Worm (Caenorhabditis elegans): ENCODE results near the gene ssp-34.
A peak's percentile ranks its signal among the peaks of the same experiment; 100 is the strongest.

ssp-34 gene

DNA sequence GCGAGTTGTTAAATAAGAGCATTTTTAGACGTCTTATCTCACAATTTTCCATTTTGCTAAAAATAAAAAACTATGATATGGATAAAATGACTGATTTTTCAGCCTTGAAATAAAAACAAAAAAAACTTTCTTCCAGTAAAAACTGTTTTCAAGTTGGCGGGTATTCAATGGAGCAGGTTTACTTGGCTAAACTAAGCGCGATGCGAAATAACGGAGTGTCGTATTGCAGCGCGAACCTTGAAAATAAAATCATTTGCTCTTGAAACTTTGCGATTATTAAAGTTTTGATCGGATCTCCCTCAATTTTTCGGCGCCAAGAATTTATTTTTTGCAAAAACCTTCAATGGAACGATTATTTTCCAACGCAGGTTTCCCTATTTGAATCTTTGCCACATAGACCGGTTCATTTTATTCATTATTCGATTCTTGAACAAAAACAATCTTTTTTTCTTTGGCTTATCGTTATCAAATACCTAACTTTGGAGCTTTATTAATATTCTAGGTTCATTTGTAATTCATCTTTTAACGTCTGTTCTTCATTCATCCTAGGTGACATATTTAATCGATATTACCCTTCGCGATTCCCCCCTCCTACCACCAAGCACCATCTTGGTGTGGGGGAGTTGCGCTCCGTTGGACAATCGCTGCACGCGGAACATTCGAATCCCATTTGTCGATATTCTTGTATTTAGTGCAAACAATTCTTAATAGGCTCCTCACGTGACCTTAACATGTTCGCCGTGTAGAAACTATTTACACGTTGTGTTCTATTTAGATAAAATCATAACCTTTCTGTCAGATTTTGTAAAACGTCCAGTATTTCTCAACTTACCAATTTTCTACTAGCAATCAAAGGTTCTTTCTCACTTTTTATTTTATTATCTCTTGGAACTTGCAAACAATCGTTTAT is 3.6 kb downstream of the ssp-34 start, which contains the start of the genes orc-5 and cyb-1:
TSS of gene orc-5 (minus strand) at position 62 of the 910 bp plus-strand sequence.
TSS of gene cyb-1 (plus strand) at position 690 of the 910 bp plus-strand sequence.
- TF ChIP-seq nhr-47 (tag; optimal IDR thresholded peaks at IDR 0.05): peak; percentile 88
- peak; percentile 41 for TF ChIP-seq F16B12.6 (tag; optimal IDR thresholded peaks at IDR 0.05)
- no peak for TF ChIP-seq ces-1 (GFP tag; optimal IDR thresholded peaks at IDR 0.05)
- peak in 1 of 2 experiments; percentile 66 for TF ChIP-seq mdl-1 (tag; optimal IDR thresholded peaks at IDR 0.05)
- TF ChIP-seq unc-62 (GFP tag; optimal IDR thresholded peaks at IDR 0.05): no peak
- peak; percentile 78 for TF ChIP-seq tbx-2 (tag; optimal IDR thresholded peaks at IDR 0.05)
- TF ChIP-seq nhr-84 (tag; optimal IDR thresholded peaks at IDR 0.05): no peak
- peak; percentile 44 for TF ChIP-seq nhr-11 (tag; optimal IDR thresholded peaks at IDR 0.05)
- peak; percentile 34 for TF ChIP-seq fos-1 (tag; optimal IDR thresholded peaks at IDR 0.05)
- TF ChIP-seq alr-1 (tag; optimal IDR thresholded peaks at IDR 0.05; ENCODE audit: borderline replicate concordance): no peak
- TF ChIP-seq isw-1 (GFP tag; IDR thresholded peaks at IDR 0.05): peak; percentile 76
- no peak for TF ChIP-seq Y116A8C.19 (tag; optimal IDR thresholded peaks at IDR 0.05; ENCODE audit: borderline replicate concordance)
- TF ChIP-seq nhr-237 (tag; optimal IDR thresholded peaks at IDR 0.05): no peak
- TF ChIP-seq nhr-76 (tag; optimal IDR thresholded peaks at IDR 0.05): no peak
- peak; percentile 3 for TF ChIP-seq ceh-8 (GFP tag; optimal IDR thresholded peaks at IDR 0.05)
- peak; percentile 44 for TF ChIP-seq lin-39 (tag; optimal IDR thresholded peaks at IDR 0.05)
- no peak for TF ChIP-seq mab-9 (GFP tag; IDR thresholded peaks at IDR 0.05)
- no peak for TF ChIP-seq ets-5 (GFP tag; IDR thresholded peaks at IDR 0.05)
- no peak for TF ChIP-seq pax-3 (tag; optimal IDR thresholded peaks at IDR 0.05)
- TF ChIP-seq hlh-17 (GFP tag; optimal IDR thresholded peaks at IDR 0.05; ENCODE audit: borderline replicate concordance): no peak
- peak; percentile 51 for TF ChIP-seq nhr-77 (tag; optimal IDR thresholded peaks at IDR 0.05)
- TF ChIP-seq C04F5.9 (tag; optimal IDR thresholded peaks at IDR 0.05): peak; percentile 33
- peak; percentile 10 for TF ChIP-seq sup-37 (GFP tag; optimal IDR thresholded peaks at IDR 0.05)
- no peak for TF ChIP-seq pqm-1 (tag; optimal IDR thresholded peaks at IDR 0.05)
- peak; percentile 97 to 99 for TF ChIP-seq lin-35 (GFP tag; optimal IDR thresholded peaks at IDR 0.05)
- no peak for TF ChIP-seq pag-3 (tag; optimal IDR thresholded peaks at IDR 0.05; ENCODE audit: borderline replicate concordance, insufficient read depth)
- peak; percentile 80 for TF ChIP-seq mep-1 (tag; optimal IDR thresholded peaks at IDR 0.05)
- peak; percentile 87 for TF ChIP-seq rnt-1 (tag; optimal IDR thresholded peaks at IDR 0.05)
- peak in 4 of 6 experiments; percentile 17 to 81 (median 44) for TF ChIP-seq elt-3 (tag; optimal IDR thresholded peaks at IDR 0.05)
- peak; percentile 85 to 93 for TF ChIP-seq lsy-2 (tag; optimal IDR thresholded peaks at IDR 0.05)
- TF ChIP-seq aha-1 (tag; optimal IDR thresholded peaks at IDR 0.05): peak; percentile 10
- TF ChIP-seq tlp-1 (tag; optimal IDR thresholded peaks at IDR 0.05): no peak
- peak; percentile 82 for TF ChIP-seq lin-13 (GFP tag; optimal IDR thresholded peaks at IDR 0.05)
- TF ChIP-seq ztf-11 (tag; optimal IDR thresholded peaks at IDR 0.05): no peak
- no peak for TF ChIP-seq zip-4 (GFP tag; optimal IDR thresholded peaks at IDR 0.05)
- TF ChIP-seq snpc-4 (tag; optimal IDR thresholded peaks at IDR 0.05): peak; percentile 53
- no peak for TF ChIP-seq sptf-1 (tag; optimal IDR thresholded peaks at IDR 0.05)
- TF ChIP-seq mef-2 (tag; optimal IDR thresholded peaks at IDR 0.05): no peak
- TF ChIP-seq snu-23 (GFP tag; optimal IDR thresholded peaks at IDR 0.05): peak; percentile 90
- TF ChIP-seq nhr-85 (tag): peak; percentile 79
- TF ChIP-seq ceh-90 (tag; optimal IDR thresholded peaks at IDR 0.05): peak; percentile 19
- TF ChIP-seq lin-14 (GFP tag; optimal IDR thresholded peaks at IDR 0.05): peak; percentile 74
- TF ChIP-seq blmp-1 (tag; optimal IDR thresholded peaks at IDR 0.05): peak; percentile 87
- no peak for TF ChIP-seq egl-27 (tag; optimal IDR thresholded peaks at IDR 0.05)
- TF ChIP-seq nhr-20 (tag; optimal IDR thresholded peaks at IDR 0.05): peak; percentile 80
- TF ChIP-seq dsc-1 (tag; optimal IDR thresholded peaks at IDR 0.05): peak; percentile 70
- TF ChIP-seq ztf-4 (tag; optimal IDR thresholded peaks at IDR 0.05): no peak
- TF ChIP-seq zag-1 (tag; optimal IDR thresholded peaks at IDR 0.05): no peak
- peak; percentile 90 for TF ChIP-seq nhr-71 (tag; optimal IDR thresholded peaks at IDR 0.05)
- TF ChIP-seq skn-1 (tag; optimal IDR thresholded peaks at IDR 0.05): peak; percentile 83
- no peak for TF ChIP-seq nhr-28 (tag; optimal IDR thresholded peaks at IDR 0.05)
